Worm (Caenorhabditis elegans) whole organism, early embryonic: ENCODE data around the gene R02F2.5.

ENCODE experiments used
- F13C5.2 ChIP-seq: sonication (generic microtip); optimal IDR thresholded peaks from 2 replicates; lab custom pipeline; 2017; ENCODE audit warnings: mild to moderate bottlenecking, missing genetic modification characterization, inconsistent platforms, missing compliant biosample characterization
- ceh-13 ChIP-seq: fragments of 200-800 bp; sonication (Bioruptor generic); optimal IDR thresholded peaks from 2 replicates; lab custom pipeline; 2018; ENCODE audit warnings: mild to moderate bottlenecking, missing genetic modification characterization, missing compliant biosample characterization
- hmg-4 ChIP-seq: fragments of 200-800 bp; sonication (Bioruptor generic); optimal IDR thresholded peaks from 2 replicates; lab custom pipeline; 2018; ENCODE audit warnings: mild to moderate bottlenecking, missing genetic modification characterization, missing compliant biosample characterization
- hnd-1 ChIP-seq: sonication (generic microtip); optimal IDR thresholded peaks from 2 replicates; lab custom pipeline; 2016; ENCODE audit warnings: missing genetic modification characterization, missing compliant biosample characterization
- pes-1 ChIP-seq: fragments of 200-800 bp; sonication (Bioruptor generic); IDR thresholded peaks from 2 replicates; pipeline ENCODE4 v1.3.6; 2022; ENCODE audit warnings: missing genetic modification reagents, missing genetic modification characterization, missing compliant biosample characterization
- tra-4 ChIP-seq: sonication (generic microtip); optimal IDR thresholded peaks from 2 replicates; lab custom pipeline; 2017; ENCODE audit warnings: missing genetic modification characterization, missing compliant biosample characterization

DNA sequence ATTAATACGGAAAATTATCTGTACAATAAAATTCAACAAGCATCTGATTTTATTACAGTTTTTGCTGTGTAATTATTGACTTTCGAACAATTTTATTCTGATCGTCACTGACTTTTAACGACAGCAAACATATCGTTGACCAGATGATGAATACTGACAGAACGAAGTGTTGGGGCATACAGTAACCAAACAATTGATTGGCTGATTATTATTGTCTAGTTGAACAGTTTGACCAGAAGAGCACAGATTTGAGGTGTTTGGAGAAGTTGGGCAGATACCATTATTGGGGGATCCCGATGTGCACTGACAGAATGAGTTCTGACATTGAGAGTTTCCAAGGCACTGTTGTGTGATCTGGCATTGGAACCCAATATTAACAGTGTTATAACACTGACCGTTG is 27.8 kb downstream of the R02F2.5 start:
- no peak for TF ChIP-seq pes-1 (GFP tag; lab: Robert Waterston, UW)
- TF ChIP-seq F13C5.2 (tag; lab: Kevin White, UChicago), result no peak
- no peak for TF ChIP-seq hmg-4 (GFP tag; lab: Kevin White, UChicago)
- TF ChIP-seq tra-4 (tag; lab: Kevin White, UChicago), result no peak
- no peak for TF ChIP-seq hnd-1 (tag; lab: Kevin White, UChicago)
- no peak for TF ChIP-seq ceh-13 (GFP tag; lab: Kevin White, UChicago)
